Fruit fly (Drosophila melanogaster): ENCODE measurements around the gene pix.

DNA sequence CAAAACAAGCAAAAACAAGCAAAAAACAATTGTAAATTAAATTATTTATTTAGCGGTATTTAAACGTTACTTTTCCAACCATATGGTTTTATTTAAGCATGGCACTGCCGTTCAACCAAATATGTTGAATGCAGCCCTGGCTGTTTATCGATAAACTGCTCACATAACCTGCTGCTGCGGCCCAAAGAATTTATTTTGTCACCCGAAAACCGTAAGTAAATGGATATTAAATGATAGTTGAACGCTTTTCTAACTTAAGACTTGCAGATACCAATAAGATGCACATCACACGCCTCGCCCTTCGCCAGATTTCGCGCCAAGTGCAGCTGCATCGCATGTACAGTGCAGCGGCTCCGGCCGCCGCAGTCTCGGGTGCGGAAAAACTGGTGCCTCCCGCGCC, 17.9 kb downstream of the pix start, which contains the start of gene mRpL12:
- TF ChIP-seq CG9948 (tag; optimal IDR thresholded peaks at IDR 0.05) (no peak), CG32121 (GFP tag; IDR thresholded peaks at IDR 0.05) (no peak), CG15710 (tag; optimal IDR thresholded peaks at IDR 0.05) (no peak)

All from whole organism, pupa.